Fruit fly (Drosophila melanogaster) whole organism, embryonic: Measurements from ENCODE around the gene caz.

ENCODE experiments used
- Antp ChIP-seq: fragments of 200-800 bp; sonication (Bioruptor generic); optimal IDR thresholded peaks from 3 replicates; lab custom pipeline; 2016; ENCODE audit warnings: missing biosample characterization, missing genetic modification characterization
- Blimp-1 ChIP-seq: fragments of 200-800 bp; sonication (Bioruptor generic); optimal IDR thresholded peaks from 3 replicates; lab custom pipeline; 2018; ENCODE audit warnings: missing biosample characterization, missing genetic modification characterization, mild to moderate bottlenecking, moderate library complexity, missing genetic modification reagents
- CG10267 ChIP-seq: fragments of 200-800 bp; sonication (Bioruptor generic); optimal IDR thresholded peaks from 2 replicates; lab custom pipeline; 2018; ENCODE audit warnings: missing biosample characterization, mild to moderate bottlenecking, missing genetic modification characterization, moderate library complexity
- CG10321 ChIP-seq: fragments of 200-800 bp; sonication (Bioruptor generic); IDR thresholded peaks from 2 replicates; pipeline ENCODE4 v1.3.6; 2022; ENCODE audit warnings: missing biosample characterization, missing genetic modification characterization
- CG10654 ChIP-seq: fragments of 200-800 bp; sonication (Bioruptor generic); optimal IDR thresholded peaks from 2 replicates; lab custom pipeline; 2016; ENCODE audit warnings: missing biosample characterization, missing genetic modification characterization
- CG11093 ChIP-seq: fragments of 200-800 bp; sonication (Bioruptor generic); IDR thresholded peaks from 3 replicates; pipeline ENCODE4 v1.3.6; 2022; ENCODE audit warnings: missing biosample characterization, missing genetic modification characterization
- CG12219 ChIP-seq: fragments of 200-800 bp; sonication (Bioruptor generic); optimal IDR thresholded peaks from 3 replicates; lab custom pipeline; 2018; ENCODE audit warnings: missing biosample characterization, mild to moderate bottlenecking, missing genetic modification characterization
- CG12299 ChIP-seq: fragments of 200-800 bp; sonication (Bioruptor generic); optimal IDR thresholded peaks from 2 replicates; lab custom pipeline; 2018; ENCODE audit warnings: missing biosample characterization, mild to moderate bottlenecking, missing genetic modification characterization
- CG13123 ChIP-seq: fragments of 200-800 bp; sonication (Bioruptor generic); optimal IDR thresholded peaks from 2 replicates; lab custom pipeline; 2016; ENCODE audit warnings: missing biosample characterization, missing genetic modification characterization
- CG15073 ChIP-seq: fragments of 200-800 bp; sonication (Bioruptor generic); optimal IDR thresholded peaks from 2 replicates; lab custom pipeline; 2016; ENCODE audit warnings: missing biosample characterization, missing genetic modification characterization
- CG1529 ChIP-seq: fragments of 200-800 bp; sonication (Bioruptor generic); optimal IDR thresholded peaks from 3 replicates; lab custom pipeline; 2018; ENCODE audit warnings: missing biosample characterization, missing genetic modification characterization
- CG18476 ChIP-seq: fragments of 200-800 bp; sonication (Bioruptor generic); optimal IDR thresholded peaks from 2 replicates; lab custom pipeline; 2016; ENCODE audit warnings: missing biosample characterization, mild to moderate bottlenecking, missing genetic modification characterization
- CG18619 ChIP-seq: fragments of 200-800 bp; sonication (Bioruptor generic); optimal IDR thresholded peaks from 3 replicates; lab custom pipeline; 2017; ENCODE audit warnings: missing biosample characterization, mild to moderate bottlenecking, missing genetic modification characterization
- CG2712 ChIP-seq: fragments of 200-800 bp; optimal IDR thresholded peaks from 3 replicates; lab custom pipeline; 2019; ENCODE audit warnings: missing biosample characterization, mild to moderate bottlenecking, missing genetic modification characterization, moderate library complexity
- CG31365 ChIP-seq: fragments of 200-800 bp; sonication (Bioruptor generic); optimal IDR thresholded peaks from 2 replicates; lab custom pipeline; 2018; ENCODE audit warnings: missing biosample characterization, mild to moderate bottlenecking, missing genetic modification characterization
- CG4282 ChIP-seq: fragments of 200-800 bp; sonication (Bioruptor generic); optimal IDR thresholded peaks from 2 replicates; lab custom pipeline; 2016; ENCODE audit warnings: missing biosample characterization, missing genetic modification characterization
- CG4328 ChIP-seq: fragments of 200-800 bp; sonication (Bioruptor generic); optimal IDR thresholded peaks from 3 replicates; lab custom pipeline; 2017; ENCODE audit warnings: missing biosample characterization, missing genetic modification reagents, missing genetic modification characterization
- CG4707 ChIP-seq: fragments of 200-800 bp; sonication (Bioruptor generic); optimal IDR thresholded peaks from 2 replicates; lab custom pipeline; 2018; ENCODE audit warnings: missing biosample characterization, mild to moderate bottlenecking, missing genetic modification characterization, moderate library complexity
- CG4730 ChIP-seq: fragments of 200-800 bp; sonication (Bioruptor generic); IDR thresholded peaks from 2 replicates; pipeline ENCODE4 v1.3.6; 2022; ENCODE audit warnings: missing biosample characterization, missing genetic modification characterization
- CG6683 ChIP-seq: fragments of 200-800 bp; sonication (Bioruptor generic); optimal IDR thresholded peaks from 2 replicates; lab custom pipeline; 2017; ENCODE audit warnings: missing biosample characterization, mild to moderate bottlenecking, missing genetic modification characterization, missing genetic modification reagents
- CG6791 ChIP-seq: fragments of 200-800 bp; sonication (Bioruptor generic); IDR thresholded peaks from 3 replicates; pipeline ENCODE4 v1.3.6; 2022; ENCODE audit warnings: missing biosample characterization, missing genetic modification characterization; ENCODE audit not compliant: partially characterized antibody
- CG8089 ChIP-seq: fragments of 200-800 bp; sonication (Bioruptor generic); optimal IDR thresholded peaks from 3 replicates; lab custom pipeline; 2016; ENCODE audit warnings: missing biosample characterization, missing genetic modification characterization
- CG8944 ChIP-seq: fragments of 200-800 bp; sonication (Bioruptor generic); optimal IDR thresholded peaks from 3 replicates; lab custom pipeline; 2016; ENCODE audit warnings: missing biosample characterization, missing genetic modification characterization
- CG9817 ChIP-seq: fragments of 200-800 bp; sonication (Bioruptor generic); optimal IDR thresholded peaks from 2 replicates; lab custom pipeline; 2018; ENCODE audit warnings: missing biosample characterization, mild to moderate bottlenecking, missing genetic modification characterization, moderate library complexity
- Chrac-16 ChIP-seq: fragments of 200-800 bp; sonication (Bioruptor generic); optimal IDR thresholded peaks from 3 replicates; lab custom pipeline; 2016; ENCODE audit warnings: missing biosample characterization, missing genetic modification characterization
- D19A ChIP-seq: fragments of 200-800 bp; optimal IDR thresholded peaks from 3 replicates; lab custom pipeline; 2019; ENCODE audit warnings: missing biosample characterization, mild to moderate bottlenecking, missing genetic modification characterization, moderate library complexity
- D19B ChIP-seq: fragments of 200-800 bp; sonication (Bioruptor generic); optimal IDR thresholded peaks from 2 replicates; lab custom pipeline; 2017; ENCODE audit warnings: missing biosample characterization, mild to moderate bottlenecking, missing genetic modification characterization
- ERR ChIP-seq: fragments of 200-800 bp; sonication (Bioruptor generic); optimal IDR thresholded peaks from 2 replicates; lab custom pipeline; 2016; ENCODE audit warnings: missing biosample characterization, missing genetic modification characterization
- HmgZ ChIP-seq: fragments of 200-800 bp; sonication (Bioruptor generic); optimal IDR thresholded peaks from 2 replicates; lab custom pipeline; 2018; ENCODE audit warnings: missing biosample characterization, mild to moderate bottlenecking, missing genetic modification characterization
- Mes4 ChIP-seq: fragments of 200-800 bp; sonication (Bioruptor generic); optimal IDR thresholded peaks from 2 replicates; lab custom pipeline; 2016; ENCODE audit warnings: missing biosample characterization, missing genetic modification characterization
- NK7.1 ChIP-seq: fragments of 200-800 bp; sonication (Bioruptor generic); optimal IDR thresholded peaks from 3 replicates; lab custom pipeline; 2016; ENCODE audit warnings: missing biosample characterization, missing genetic modification characterization
- Nf-YA ChIP-seq: fragments of 200-800 bp; sonication (Bioruptor generic); IDR thresholded peaks from 2 replicates; pipeline ENCODE4 v1.3.6; 2022; ENCODE audit warnings: missing biosample characterization, missing genetic modification characterization
- Nf-YB ChIP-seq: fragments of 200-800 bp; sonication (Bioruptor generic); optimal IDR thresholded peaks from 3 replicates; lab custom pipeline; 2019; ENCODE audit warnings: missing biosample characterization, mild to moderate bottlenecking, missing genetic modification characterization, moderate library complexity
- Oaz ChIP-seq: fragments of 200-800 bp; sonication (Bioruptor generic); IDR thresholded peaks from 2 replicates; pipeline ENCODE4 v1.3.6; 2022; ENCODE audit warnings: missing biosample characterization, missing genetic modification characterization
- Side ChIP-seq: fragments of 200-800 bp; sonication (Bioruptor generic); optimal IDR thresholded peaks from 2 replicates; lab custom pipeline; 2016; ENCODE audit warnings: missing biosample characterization, missing genetic modification characterization
- Sry-β ChIP-seq: fragments of 200-800 bp; sonication (Bioruptor generic); optimal IDR thresholded peaks from 2 replicates; lab custom pipeline; 2018; ENCODE audit warnings: missing biosample characterization, mild to moderate bottlenecking, missing genetic modification characterization, moderate library complexity
- ato ChIP-seq: fragments of 200-800 bp; sonication (Bioruptor generic); IDR thresholded peaks from 2 replicates; pipeline ENCODE4 v1.3.6; 2022; ENCODE audit warnings: missing biosample characterization, missing genetic modification characterization; ENCODE audit not compliant: partially characterized antibody
- bab2 ChIP-seq: fragments of 200-800 bp; sonication (Bioruptor generic); optimal IDR thresholded peaks from 2 replicates; lab custom pipeline; 2016; ENCODE audit warnings: missing biosample characterization, missing genetic modification characterization
- cg ChIP-seq: fragments of 200-800 bp; sonication (Bioruptor generic); optimal IDR thresholded peaks from 3 replicates; lab custom pipeline; 2019; ENCODE audit warnings: missing biosample characterization, mild to moderate bottlenecking, missing genetic modification characterization, moderate library complexity
- chm ChIP-seq: fragments of 200-800 bp; sonication (Bioruptor generic); IDR thresholded peaks from 2 replicates; pipeline ENCODE4 v1.3.6; 2022; ENCODE audit warnings: missing biosample characterization, missing genetic modification characterization
- danr ChIP-seq: fragments of 200-800 bp; sonication (Bioruptor generic); IDR thresholded peaks from 2 replicates; pipeline ENCODE4 v1.3.6; 2022; ENCODE audit warnings: missing biosample characterization, missing genetic modification characterization
- dati ChIP-seq: fragments of 200-800 bp; sonication (Bioruptor generic); IDR thresholded peaks from 2 replicates; pipeline ENCODE4 v1.3.6; 2022; ENCODE audit warnings: missing biosample characterization, missing genetic modification characterization
- eyg ChIP-seq: fragments of 200-800 bp; sonication (Bioruptor generic); optimal IDR thresholded peaks from 3 replicates; lab custom pipeline; 2016; ENCODE audit warnings: missing biosample characterization, missing genetic modification characterization
- gcm2 ChIP-seq: fragments of 200-800 bp; sonication (Bioruptor generic); optimal IDR thresholded peaks from 2 replicates; lab custom pipeline; 2016; ENCODE audit warnings: missing biosample characterization, missing genetic modification characterization
- gem ChIP-seq: fragments of 200-800 bp; sonication (Bioruptor generic); optimal IDR thresholded peaks from 2 replicates; lab custom pipeline; 2019; ENCODE audit warnings: missing biosample characterization, mild to moderate bottlenecking, missing genetic modification characterization, moderate library complexity
- insv ChIP-seq, 2 experiments: fragments of 200-800 bp; sonication (Bioruptor generic); optimal IDR thresholded peaks; 3 replicates each; lab custom pipeline; 2016 to 2018; ENCODE audit warnings: missing biosample characterization in 2 of 2, missing genetic modification characterization in 2 of 2
- jing ChIP-seq: fragments of 200-800 bp; sonication (Bioruptor generic); optimal IDR thresholded peaks from 2 replicates; lab custom pipeline; 2018; ENCODE audit warnings: missing biosample characterization, mild to moderate bottlenecking, missing genetic modification characterization
- pum ChIP-seq: fragments of 200-800 bp; sonication (Bioruptor generic); optimal IDR thresholded peaks from 2 replicates; lab custom pipeline; 2016; ENCODE audit warnings: missing biosample characterization, missing genetic modification characterization
- ranshi ChIP-seq: fragments of 200-800 bp; sonication (Bioruptor generic); IDR thresholded peaks from 2 replicates; pipeline ENCODE4 v1.3.6; 2022; ENCODE audit warnings: missing biosample characterization, missing genetic modification characterization
- tin ChIP-seq: fragments of 200-800 bp; sonication (Bioruptor generic); optimal IDR thresholded peaks from 3 replicates; lab custom pipeline; 2016; ENCODE audit warnings: missing biosample characterization, missing genetic modification characterization
- zen ChIP-seq: fragments of 200-800 bp; sonication (Bioruptor generic); optimal IDR thresholded peaks from 3 replicates; lab custom pipeline; 2018; ENCODE audit warnings: missing biosample characterization, mild to moderate bottlenecking, missing genetic modification characterization, moderate library complexity

Gene caz

DNA sequence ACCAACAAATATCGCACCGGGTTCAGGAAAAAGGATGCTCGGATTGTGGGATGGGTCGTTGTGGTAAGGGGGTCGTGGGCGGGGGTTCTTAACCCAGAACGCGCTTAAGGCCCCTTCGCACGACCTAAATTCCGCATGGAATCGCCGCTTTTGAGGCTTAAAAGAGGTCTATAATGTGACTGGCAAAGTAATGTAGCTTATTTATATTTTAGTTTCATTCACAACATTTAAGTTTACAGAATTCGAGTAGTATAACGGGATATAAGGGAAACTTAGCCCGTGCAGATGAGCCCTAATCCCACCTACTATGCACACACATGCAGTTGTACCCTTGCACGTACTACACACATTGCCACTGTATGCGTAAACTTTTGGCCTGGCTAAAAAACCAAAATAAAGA is 9.8 kb upstream of the caz start (continued):
- TF ChIP-seq ranshi (GFP tag; lab: Robert Waterston, UW) (peak; percentile 89), CG1529 (GFP tag; lab: Kevin White, UChicago) (peak; percentile 80), Nf-YB (GFP tag; lab: Kevin White, UChicago) (peak; percentile 72), tin (peak; percentile 80), Oaz (GFP tag; lab: Robert Waterston, UW) (peak; percentile 71), CG6683 (GFP tag; lab: Kevin White, UChicago) (peak; percentile 71), ERR (GFP tag; lab: Kevin White, UChicago) (no peak), chm (GFP tag; lab: Robert Waterston, UW) (peak; percentile 93), CG8089 (GFP tag; lab: Kevin White, UChicago) (peak; percentile 16), Antp (GFP tag; lab: Kevin White, UChicago) (peak; percentile 54), danr (peak; percentile 72), NK7.1 (GFP tag; lab: Kevin White, UChicago) (no peak), cg (GFP tag; lab: Kevin White, UChicago) (peak; percentile 68), ato (GFP tag; lab: Robert Waterston, UW) (no peak), CG6791 (no peak), CG12219 (GFP tag; lab: Kevin White, UChicago) (peak; percentile 87), gcm2 (GFP tag; lab: Kevin White, UChicago) (no peak), CG2712 (peak; percentile 93), pum (GFP tag; lab: Kevin White, UChicago) (peak; percentile 16), CG18619 (peak; percentile 75), CG18476 (peak; percentile 34), CG15073 (GFP tag; lab: Kevin White, UChicago) (no peak), CG12299 (tag; lab: Kevin White, UChicago) (peak; percentile 87), bab2 (GFP tag; lab: Kevin White, UChicago) (peak; percentile 46), CG4282 (no peak), D19A (tag; lab: Kevin White, UChicago) (peak; percentile 86), zen (tag; lab: Kevin White, UChicago) (peak; percentile 79), CG10654 (GFP tag; lab: Kevin White, UChicago) (peak; percentile 61), insv (GFP tag; optimal IDR thresholded peaks at IDR 0.05; lab: Kevin White, UChicago) (no peak), jing (GFP tag; lab: Kevin White, UChicago) (peak; percentile 69), CG13123 (GFP tag; lab: Kevin White, UChicago) (no peak), CG10267 (tag; lab: Kevin White, UChicago) (peak; percentile 82), D19B (GFP tag; lab: Kevin White, UChicago) (peak; percentile 35), CG8944 (GFP tag; lab: Kevin White, UChicago) (peak; percentile 11), CG4707 (peak; percentile 81), gem (tag; lab: Kevin White, UChicago) (peak; percentile 89), Sry-β (GFP tag; lab: Kevin White, UChicago) (peak; percentile 32), HmgZ (peak; percentile 79), Nf-YA (GFP tag; lab: Robert Waterston, UW) (peak; percentile 55; the same call in 1 of the 2 replicates), Mes4 (peak; percentile 2), CG4328 (GFP tag; lab: Kevin White, UChicago) (peak; percentile 91), CG11093 (GFP tag; lab: Robert Waterston, UW) (peak; percentile 59; the same call in 2 of the 3 replicates), Side (GFP tag; lab: Kevin White, UChicago) (peak; percentile 31), Chrac-16 (peak; percentile 42), CG4730 (GFP tag; lab: Robert Waterston, UW) (peak; percentile 68), CG10321 (GFP tag; lab: Robert Waterston, UW) (0 out of 2 replicates have a peak, but pooled peaks have one; percentile 47), dati (GFP tag; lab: Robert Waterston, UW) (peak; percentile 67), eyg (GFP tag; lab: Kevin White, UChicago) (no peak), CG9817 (tag; lab: Kevin White, UChicago) (peak; percentile 83), Blimp-1 (GFP tag; lab: Kevin White, UChicago) (peak; percentile 87), CG31365 (tag; lab: Kevin White, UChicago) (peak; percentile 61)
